Worm (Caenorhabditis elegans) whole organism, L1 larva: ENCODE measurements around the gene R03E9.2.

Source experiments
- F16B12.6 ChIP-seq: fragments of 150-350 bp; optimal IDR thresholded peaks from 2 replicates; lab custom pipeline; 2014; ENCODE audit warnings: missing biosample characterization, missing genetic modification characterization
- Y116A8C.19 ChIP-seq: sonication (generic microtip); optimal IDR thresholded peaks from 2 replicates; lab custom pipeline; 2016; ENCODE audit warnings: missing compliant biosample characterization, missing genetic modification characterization, borderline replicate concordance
- aha-1 ChIP-seq: fragments of 150-350 bp; optimal IDR thresholded peaks from 2 replicates; lab custom pipeline; 2014; ENCODE audit warnings: missing biosample characterization, missing genetic modification characterization
- alr-1 ChIP-seq: fragments of 200-800 bp; sonication (Bioruptor generic); optimal IDR thresholded peaks from 2 replicates; lab custom pipeline; 2018; ENCODE audit warnings: borderline replicate concordance, mild to moderate bottlenecking, missing genetic modification characterization, missing compliant biosample characterization
- ama-1 ChIP-seq: fragments of 150-350 bp; optimal IDR thresholded peaks from 2 replicates; lab custom pipeline; 2014
- blmp-1 ChIP-seq: fragments of 150-350 bp; optimal IDR thresholded peaks from 2 replicates; lab custom pipeline; 2014; ENCODE audit warnings: missing biosample characterization, missing genetic modification characterization
- ceh-63 ChIP-seq: fragments of 200-800 bp; sonication (Bioruptor generic); optimal IDR thresholded peaks from 2 replicates; lab custom pipeline; 2018; ENCODE audit warnings: mild to moderate bottlenecking, missing genetic modification characterization, missing compliant biosample characterization
- ceh-8 ChIP-seq: fragments of 200-800 bp; sonication (Bioruptor generic); optimal IDR thresholded peaks from 2 replicates; lab custom pipeline; 2018; ENCODE audit warnings: mild to moderate bottlenecking, missing genetic modification characterization, moderate library complexity, missing compliant biosample characterization
- ceh-88 ChIP-seq: fragments of 200-800 bp; sonication (Bioruptor generic); IDR thresholded peaks from 2 replicates; pipeline ENCODE4 v1.3.6; 2022; ENCODE audit warnings: missing genetic modification characterization, missing compliant biosample characterization
- ces-1 ChIP-seq: fragments of 150-350 bp; optimal IDR thresholded peaks from 2 replicates; lab custom pipeline; 2014; ENCODE audit warnings: missing biosample characterization, missing genetic modification reagents, missing genetic modification characterization
- dsc-1 ChIP-seq: sonication (generic microtip); optimal IDR thresholded peaks from 2 replicates; lab custom pipeline; 2016; ENCODE audit warnings: mild to moderate bottlenecking, missing genetic modification characterization, missing compliant biosample characterization
- efl-1 ChIP-seq, 4 experiments: fragments of 150-350 bp; optimal IDR thresholded peaks in 3 of 4; peaks in 1 of 4; 1 replicate in 1 of 4; 2 replicates in 3 of 4; lab custom pipeline; 2014; ENCODE audit warnings: missing biosample characterization in 2 of 4, missing genetic modification characterization in 2 of 4, missing genetic modification reagents in 2 of 4
- efl-3 ChIP-seq: fragments of 200-800 bp; sonication (Bioruptor generic); optimal IDR thresholded peaks from 2 replicates; lab custom pipeline; 2018; ENCODE audit warnings: mild to moderate bottlenecking, missing genetic modification characterization, missing compliant biosample characterization
- egl-13 ChIP-seq: sonication (generic microtip); optimal IDR thresholded peaks from 2 replicates; lab custom pipeline; 2016; ENCODE audit warnings: missing genotype, missing genetic modification reagents, missing genetic modification characterization, missing compliant biosample characterization
- egl-27 ChIP-seq, 2 experiments: fragments of 150-350 bp in 1 of 2; sonication (generic microtip); optimal IDR thresholded peaks; 3 replicates each; lab custom pipeline; 2017 to 2018; ENCODE audit warnings: missing biosample characterization in 2 of 2, missing genetic modification characterization in 2 of 2, missing genetic modification reagents in 2 of 2
- elt-2 ChIP-seq: sonication (generic microtip); optimal IDR thresholded peaks from 2 replicates; lab custom pipeline; 2016; ENCODE audit warnings: missing genetic modification characterization, mild to moderate bottlenecking, inconsistent platforms, missing compliant biosample characterization, missing genetic modification reagents
- elt-3 ChIP-seq, 6 experiments: fragments of 150-350 bp in 1 of 6; sonication (generic microtip); optimal IDR thresholded peaks; 2 replicates each; lab custom pipeline; 2017 to 2018; ENCODE audit warnings: missing biosample characterization in 6 of 6, missing genetic modification characterization in 6 of 6, inconsistent platforms in 1 of 6
- ets-5 ChIP-seq: fragments of 200-800 bp; sonication (Bioruptor generic); IDR thresholded peaks from 2 replicates; pipeline ENCODE4 v1.3.6; 2022; ENCODE audit warnings: missing genetic modification characterization, missing compliant biosample characterization
- fkh-10 ChIP-seq: sonication (generic microtip); optimal IDR thresholded peaks from 2 replicates; lab custom pipeline; 2017; ENCODE audit warnings: missing biosample characterization, missing genetic modification reagents, missing genetic modification characterization
- fkh-4 ChIP-seq: sonication (generic microtip); optimal IDR thresholded peaks from 2 replicates; lab custom pipeline; 2016; ENCODE audit warnings: missing compliant biosample characterization, missing genetic modification characterization, borderline replicate concordance
- fos-1 ChIP-seq: fragments of 150-350 bp; optimal IDR thresholded peaks from 2 replicates; lab custom pipeline; 2014; ENCODE audit warnings: missing biosample characterization, missing genetic modification characterization
- hlh-17 ChIP-seq: fragments of 200-800 bp; sonication (Bioruptor generic); optimal IDR thresholded peaks from 2 replicates; lab custom pipeline; 2018; ENCODE audit warnings: missing genetic modification characterization, mild to moderate bottlenecking, missing compliant biosample characterization, moderate library complexity, borderline replicate concordance
- hlh-4 ChIP-seq: sonication (generic microtip); optimal IDR thresholded peaks from 2 replicates; lab custom pipeline; 2016; ENCODE audit warnings: mild to moderate bottlenecking, missing genetic modification characterization, missing compliant biosample characterization
- hpl-2 ChIP-seq: fragments of 150-350 bp; optimal IDR thresholded peaks from 2 replicates; lab custom pipeline; 2014; ENCODE audit warnings: missing biosample characterization, missing genetic modification reagents, missing genetic modification characterization
- irx-1 ChIP-seq: sonication (generic microtip); optimal IDR thresholded peaks from 2 replicates; lab custom pipeline; 2016; ENCODE audit warnings: missing genetic modification characterization, missing compliant biosample characterization
- lin-14 ChIP-seq: fragments of 200-800 bp; sonication (Bioruptor generic); optimal IDR thresholded peaks from 2 replicates; lab custom pipeline; 2018; ENCODE audit warnings: mild to moderate bottlenecking, missing genetic modification characterization, moderate library complexity, missing compliant biosample characterization
- lin-35 ChIP-seq, 2 experiments: fragments of 150-350 bp; optimal IDR thresholded peaks; 2 replicates each; lab custom pipeline; 2014; ENCODE audit warnings: missing biosample characterization in 2 of 2, missing genetic modification characterization in 2 of 2, missing genetic modification reagents in 2 of 2
- lir-3 ChIP-seq: sonication (generic microtip); optimal IDR thresholded peaks from 2 replicates; lab custom pipeline; 2016; ENCODE audit warnings: mild to moderate bottlenecking, missing genetic modification characterization, moderate library complexity, missing compliant biosample characterization; ENCODE audit not compliant: poor library complexity
- mdl-1 ChIP-seq, 2 experiments: fragments of 150-350 bp; optimal IDR thresholded peaks; 2 replicates each; lab custom pipeline; 2014 to 2017; ENCODE audit warnings: missing biosample characterization in 2 of 2, missing genetic modification characterization in 2 of 2, inconsistent platforms in 1 of 2
- mef-2 ChIP-seq: fragments of 150-350 bp; optimal IDR thresholded peaks from 2 replicates; lab custom pipeline; 2014; ENCODE audit warnings: missing biosample characterization, missing genetic modification characterization
- mep-1 ChIP-seq: fragments of 150-350 bp; optimal IDR thresholded peaks from 2 replicates; lab custom pipeline; 2014; ENCODE audit warnings: missing biosample characterization, missing genetic modification characterization
- nhr-19 ChIP-seq: fragments of 200-800 bp; sonication (Bioruptor generic); conservative IDR thresholded peaks from 2 replicates; pipeline ENCODE4 v1.3.6; 2022; ENCODE audit warnings: missing genetic modification characterization, missing compliant biosample characterization
- nhr-237 ChIP-seq: fragments of 150-350 bp; optimal IDR thresholded peaks from 2 replicates; lab custom pipeline; 2014; ENCODE audit warnings: missing biosample characterization, missing genetic modification characterization
- nhr-47 ChIP-seq: sonication (generic microtip); optimal IDR thresholded peaks from 2 replicates; lab custom pipeline; 2016; ENCODE audit warnings: mild to moderate bottlenecking, missing genetic modification characterization, moderate library complexity, missing compliant biosample characterization
- nhr-71 ChIP-seq: sonication (generic microtip); optimal IDR thresholded peaks from 2 replicates; lab custom pipeline; 2016; ENCODE audit warnings: mild to moderate bottlenecking, missing genetic modification characterization, moderate library complexity, missing compliant biosample characterization
- nhr-84 ChIP-seq: sonication (generic microtip); optimal IDR thresholded peaks from 2 replicates; lab custom pipeline; 2017; ENCODE audit warnings: missing biosample characterization, missing genetic modification characterization
- nhr-90 ChIP-seq: sonication (generic microtip); optimal IDR thresholded peaks from 2 replicates; lab custom pipeline; 2016; ENCODE audit warnings: mild to moderate bottlenecking, missing genetic modification characterization, missing compliant biosample characterization; ENCODE audit not compliant: poor library complexity
- pag-3 ChIP-seq: sonication (generic microtip); optimal IDR thresholded peaks from 2 replicates; lab custom pipeline; 2017; ENCODE audit warnings: missing genetic modification characterization, mild to moderate bottlenecking, missing compliant biosample characterization, antibody characterized with exemption, borderline replicate concordance; ENCODE audit not compliant: insufficient read depth
- pax-3 ChIP-seq: fragments of 200-800 bp; sonication (Bioruptor generic); optimal IDR thresholded peaks from 2 replicates; lab custom pipeline; 2018; ENCODE audit warnings: mild to moderate bottlenecking, missing genetic modification characterization, moderate library complexity, missing compliant biosample characterization
- pqm-1 ChIP-seq: sonication (generic microtip); optimal IDR thresholded peaks from 3 replicates; lab custom pipeline; 2017; ENCODE audit warnings: missing biosample characterization, missing genetic modification characterization
- skn-1 ChIP-seq: fragments of 150-350 bp; optimal IDR thresholded peaks from 2 replicates; lab custom pipeline; 2014; ENCODE audit warnings: missing biosample characterization, missing genetic modification characterization
- snpc-4 ChIP-seq: fragments of 150-350 bp; optimal IDR thresholded peaks from 2 replicates; lab custom pipeline; 2014; ENCODE audit warnings: missing biosample characterization, missing genetic modification characterization
- snu-23 ChIP-seq: sonication (generic microtip); optimal IDR thresholded peaks from 2 replicates; lab custom pipeline; 2016; ENCODE audit warnings: missing genetic modification characterization, missing compliant biosample characterization
- sptf-1 ChIP-seq: fragments of 150-350 bp; optimal IDR thresholded peaks from 2 replicates; lab custom pipeline; 2014; ENCODE audit warnings: missing biosample characterization, missing genetic modification characterization
- swsn-7 ChIP-seq: sonication (generic microtip); optimal IDR thresholded peaks from 2 replicates; lab custom pipeline; 2016; ENCODE audit warnings: missing genetic modification characterization, missing compliant biosample characterization
- unc-130 ChIP-seq: fragments of 150-350 bp; optimal IDR thresholded peaks from 2 replicates; lab custom pipeline; 2017; ENCODE audit warnings: missing biosample characterization, missing genetic modification characterization, inconsistent platforms
- unc-62 ChIP-seq: fragments of 150-350 bp; optimal IDR thresholded peaks from 2 replicates; lab custom pipeline; 2014; ENCODE audit warnings: missing biosample characterization, missing genetic modification reagents, missing genetic modification characterization
- unc-98 ChIP-seq: fragments of 200-800 bp; sonication (Bioruptor generic); IDR thresholded peaks from 2 replicates; pipeline ENCODE4 v1.3.6; 2022; ENCODE audit warnings: missing genetic modification characterization, missing compliant biosample characterization
- vab-15 ChIP-seq: sonication (generic microtip); optimal IDR thresholded peaks from 2 replicates; lab custom pipeline; 2017; ENCODE audit warnings: missing genotype, mild to moderate bottlenecking, missing genetic modification characterization, missing compliant biosample characterization
- xbp-1 ChIP-seq: sonication (generic microtip); optimal IDR thresholded peaks from 2 replicates; lab custom pipeline; 2016; ENCODE audit warnings: missing genetic modification characterization, missing compliant biosample characterization
- zip-4 ChIP-seq: fragments of 200-800 bp; sonication (Bioruptor generic); optimal IDR thresholded peaks from 2 replicates; lab custom pipeline; 2018; ENCODE audit warnings: mild to moderate bottlenecking, missing genetic modification characterization, moderate library complexity, missing compliant biosample characterization

R03E9.2 gene

DNA sequence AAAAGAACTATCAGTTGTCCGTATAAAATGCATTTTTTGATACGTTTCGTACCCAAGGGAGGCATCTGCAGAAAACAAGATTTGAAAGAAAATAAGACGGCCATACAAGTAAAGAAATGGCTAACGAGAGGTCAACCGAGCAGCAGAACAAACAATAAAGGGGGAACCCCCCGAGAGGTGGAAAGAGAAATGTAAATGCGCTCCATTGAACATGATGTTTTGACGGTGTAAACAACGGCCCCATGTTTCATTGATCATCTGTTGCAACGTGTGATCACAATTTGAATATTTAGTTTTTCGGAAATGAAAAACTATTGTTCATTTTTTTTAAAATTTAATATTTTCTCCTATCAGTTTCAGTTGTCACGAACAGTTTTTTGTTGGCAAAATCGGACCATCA is 3.5 kb downstream of the R03E9.2 start, which contains the start of gene K11G12.6 (continued):
- TF ChIP-seq efl-3 (GFP tag; lab: Kevin White, UChicago) (no peak), pag-3 (tag; lab: Kevin White, UChicago) (no peak), hlh-17 (GFP tag; lab: Kevin White, UChicago) (no peak), sptf-1 (tag; lab: Kevin White, UChicago) (no peak), hlh-4 (no peak), nhr-237 (tag; lab: Kevin White, UChicago) (no peak), fos-1 (no peak), hpl-2 (GFP tag; lab: Kevin White, UChicago) (no peak), ceh-8 (GFP tag; lab: Kevin White, UChicago) (no peak), lir-3 (tag; lab: Kevin White, UChicago) (no peak), snu-23 (GFP tag; lab: Kevin White, UChicago) (peak; percentile 44), mdl-1 (tag; optimal IDR thresholded peaks at IDR 0.05; lab: Kevin White, UChicago) (peak in 1 of 2 experiments; percentile 12), egl-13 (tag; lab: Kevin White, UChicago) (no peak), elt-3 (tag; optimal IDR thresholded peaks at IDR 0.05; lab: Kevin White, UChicago) (no peak), Y116A8C.19 (tag; lab: Kevin White, UChicago) (no peak), ces-1 (GFP tag; lab: Kevin White, UChicago) (no peak), nhr-84 (no peak), pax-3 (tag; lab: Kevin White, UChicago) (no peak), alr-1 (tag; lab: Kevin White, UChicago) (no peak), vab-15 (no peak), aha-1 (tag; lab: Kevin White, UChicago) (no peak), swsn-7 (tag; lab: Kevin White, UChicago) (no peak), egl-27 (tag; optimal IDR thresholded peaks at IDR 0.05; lab: Kevin White, UChicago) (no peak), lin-35 (GFP tag; optimal IDR thresholded peaks at IDR 0.05; lab: Kevin White, UChicago) (peak in 1 of 2 experiments; percentile 30), fkh-10 (GFP tag; lab: Kevin White, UChicago) (no peak), pqm-1 (no peak), ceh-88 (GFP tag; lab: Robert Waterston, UW) (no peak), nhr-47 (tag; lab: Kevin White, UChicago) (no peak), unc-130 (no peak), ceh-63 (GFP tag; lab: Kevin White, UChicago) (no peak), irx-1 (tag; lab: Kevin White, UChicago) (no peak), mef-2 (tag; lab: Kevin White, UChicago) (no peak), dsc-1 (tag; lab: Kevin White, UChicago) (no peak)

DNA sequence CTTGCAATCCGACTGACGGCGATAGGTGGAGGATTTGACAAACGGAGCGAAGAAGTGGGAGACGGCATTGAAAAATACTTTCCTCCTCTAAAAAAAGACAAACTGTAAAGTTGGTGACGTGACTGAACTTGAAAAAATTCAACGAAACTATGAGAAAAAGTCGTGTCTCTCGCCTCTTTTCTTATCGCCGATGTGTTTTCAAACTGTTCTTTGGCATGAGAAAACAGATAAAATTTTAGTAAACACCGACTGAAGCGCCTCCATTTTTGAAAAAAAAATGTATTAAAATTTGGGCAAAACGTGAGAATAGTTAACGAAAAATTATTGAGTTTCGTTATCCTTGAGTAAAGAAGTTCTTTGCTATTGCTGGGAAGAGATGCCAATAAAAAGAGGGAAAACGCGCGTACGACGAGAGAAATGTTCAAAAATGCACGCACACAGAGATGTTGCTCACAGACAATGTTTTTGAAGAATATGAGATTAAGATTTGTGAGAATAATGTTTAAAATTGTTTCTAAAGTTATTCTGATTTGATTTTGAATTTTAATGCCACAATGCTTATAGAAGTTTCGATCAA is 4.2 kb downstream of the R03E9.2 start:
- TF ChIP-seq xbp-1 (tag; lab: Kevin White, UChicago): no peak
- TF ChIP-seq ets-5 (GFP tag; lab: Robert Waterston, UW): no peak
- no peak for TF ChIP-seq unc-98 (GFP tag; lab: Robert Waterston, UW)
- TF ChIP-seq fkh-4: no peak
- no peak for TF ChIP-seq unc-62 (GFP tag; lab: Kevin White, UChicago)
- peak; percentile 3 for TF ChIP-seq nhr-71
- no peak for TF ChIP-seq skn-1 (tag; lab: Kevin White, UChicago)
- TF ChIP-seq F16B12.6 (tag; lab: Kevin White, UChicago): no peak
- no peak for TF ChIP-seq mdl-1 (tag; optimal IDR thresholded peaks at IDR 0.05; lab: Kevin White, UChicago)
- TF ChIP-seq snpc-4: no peak
- TF ChIP-seq dsc-1 (tag; lab: Kevin White, UChicago): no peak
- peak; percentile 51 for TF ChIP-seq lin-14 (GFP tag; lab: Kevin White, UChicago)
- TF ChIP-seq blmp-1 (tag; lab: Kevin White, UChicago): peak; percentile 0
- peak; percentile 28 for TF ChIP-seq elt-2
- TF ChIP-seq zip-4 (GFP tag; lab: Kevin White, UChicago): no peak
- no peak for TF ChIP-seq nhr-90 (tag; lab: Kevin White, UChicago)
- TF ChIP-seq mep-1 (tag; lab: Kevin White, UChicago): peak; percentile 6
- TF ChIP-seq irx-1 (tag; lab: Kevin White, UChicago): no peak
- no peak for TF ChIP-seq nhr-19
- no peak for TF ChIP-seq efl-3 (GFP tag; lab: Kevin White, UChicago)
- TF ChIP-seq ama-1 (lab: Kevin White, UChicago): no peak
- no peak for TF ChIP-seq efl-1 (optimal IDR thresholded peaks at IDR 0.05; lab: Kevin White, UChicago)
- TF ChIP-seq efl-1 (GFP tag; optimal IDR thresholded peaks at IDR 0.05 in 1 of 2; lab: Kevin White, UChicago): no peak
